Fruit fly (Drosophila melanogaster) whole organism, embryonic: ENCODE measurements around the gene CG5191.
A peak's percentile ranks its signal among the peaks of the same experiment; 100 is the strongest.

ENCODE experiments used
- BEAF-32 ChIP-seq: fragments of 200-800 bp; sonication (Bioruptor generic); optimal IDR thresholded peaks from 3 replicates; lab custom pipeline; 2017; ENCODE audit warnings: missing biosample characterization, missing genetic modification characterization, mild to moderate bottlenecking, moderate library complexity, missing genetic modification reagents
- CG1024 ChIP-seq: fragments of 200-800 bp; sonication (Bioruptor generic); IDR thresholded peaks from 2 replicates; pipeline ENCODE4 v1.3.6; 2022; ENCODE audit warnings: missing biosample characterization, missing genetic modification characterization
- CG10267 ChIP-seq: fragments of 200-800 bp; sonication (Bioruptor generic); optimal IDR thresholded peaks from 2 replicates; lab custom pipeline; 2018; ENCODE audit warnings: missing biosample characterization, mild to moderate bottlenecking, missing genetic modification characterization, moderate library complexity
- CG10543 ChIP-seq: fragments of 200-800 bp; sonication (Bioruptor generic); optimal IDR thresholded peaks from 3 replicates; lab custom pipeline; 2017; ENCODE audit warnings: missing biosample characterization, mild to moderate bottlenecking, missing genetic modification characterization, moderate library complexity
- CG10979 ChIP-seq: fragments of 200-800 bp; sonication (Bioruptor generic); optimal IDR thresholded peaks from 2 replicates; lab custom pipeline; 2018; ENCODE audit warnings: missing biosample characterization, mild to moderate bottlenecking, missing genetic modification characterization, moderate library complexity
- CG12659 ChIP-seq: fragments of 200-800 bp; sonication (Bioruptor generic); optimal IDR thresholded peaks from 3 replicates; lab custom pipeline; 2017; ENCODE audit warnings: mild to moderate bottlenecking, missing biosample characterization, missing genetic modification reagents, missing genetic modification characterization
- CG13775 ChIP-seq: fragments of 200-800 bp; sonication (Bioruptor generic); optimal IDR thresholded peaks from 3 replicates; lab custom pipeline; 2017; ENCODE audit warnings: missing biosample characterization, mild to moderate bottlenecking, missing genetic modification characterization
- CG14050 ChIP-seq: fragments of 200-800 bp; sonication (Bioruptor generic); IDR thresholded peaks from 3 replicates; pipeline ENCODE4 v1.3.6; 2022; ENCODE audit warnings: missing biosample characterization, missing genetic modification characterization
- CG14710 ChIP-seq: fragments of 200-800 bp; sonication (Bioruptor generic); optimal IDR thresholded peaks from 3 replicates; lab custom pipeline; 2019; ENCODE audit warnings: missing biosample characterization, mild to moderate bottlenecking, missing genetic modification characterization, moderate library complexity
- CG15514 ChIP-seq: fragments of 200-800 bp; sonication (Bioruptor generic); optimal IDR thresholded peaks from 3 replicates; lab custom pipeline; 2017; ENCODE audit warnings: missing biosample characterization, missing genetic modification characterization, mild to moderate bottlenecking, moderate library complexity, missing genetic modification reagents
- CG1603 ChIP-seq: fragments of 200-800 bp; sonication (Bioruptor generic); optimal IDR thresholded peaks from 2 replicates; lab custom pipeline; 2019; ENCODE audit warnings: missing biosample characterization, mild to moderate bottlenecking, missing genetic modification characterization, moderate library complexity
- CG16815 ChIP-seq: fragments of 200-800 bp; sonication (Bioruptor generic); optimal IDR thresholded peaks from 3 replicates; lab custom pipeline; 2017; ENCODE audit warnings: missing biosample characterization, mild to moderate bottlenecking, missing genetic modification characterization
- CG17568 ChIP-seq: fragments of 200-800 bp; sonication (Bioruptor generic); optimal IDR thresholded peaks from 2 replicates; lab custom pipeline; 2018; ENCODE audit warnings: missing biosample characterization, mild to moderate bottlenecking, missing genetic modification characterization, moderate library complexity
- CG2116 ChIP-seq: fragments of 200-800 bp; sonication (Bioruptor generic); optimal IDR thresholded peaks from 3 replicates; lab custom pipeline; 2018; ENCODE audit warnings: missing biosample characterization, mild to moderate bottlenecking, missing genetic modification characterization
- CG2202 ChIP-seq: fragments of 200-800 bp; sonication (Bioruptor generic); optimal IDR thresholded peaks from 2 replicates; lab custom pipeline; 2018; ENCODE audit warnings: missing biosample characterization, mild to moderate bottlenecking, missing genetic modification characterization
- CG34376 ChIP-seq: fragments of 200-800 bp; sonication (Bioruptor generic); optimal IDR thresholded peaks from 2 replicates; lab custom pipeline; 2018; ENCODE audit warnings: missing biosample characterization, mild to moderate bottlenecking, missing genetic modification characterization
- CG6175 ChIP-seq: fragments of 200-800 bp; sonication (Bioruptor generic); IDR thresholded peaks from 3 replicates; pipeline ENCODE4 v1.3.6; 2022; ENCODE audit warnings: missing biosample characterization, missing genetic modification characterization
- CG7745 ChIP-seq: fragments of 200-800 bp; sonication (Bioruptor generic); optimal IDR thresholded peaks from 2 replicates; lab custom pipeline; 2018; ENCODE audit warnings: missing biosample characterization, mild to moderate bottlenecking, missing genetic modification characterization, moderate library complexity
- Chrac-16 ChIP-seq: fragments of 200-800 bp; sonication (Bioruptor generic); optimal IDR thresholded peaks from 3 replicates; lab custom pipeline; 2016; ENCODE audit warnings: missing biosample characterization, missing genetic modification characterization
- Dp ChIP-seq: fragments of 200-800 bp; sonication (Bioruptor generic); optimal IDR thresholded peaks from 2 replicates; lab custom pipeline; 2018; ENCODE audit warnings: missing biosample characterization, mild to moderate bottlenecking, missing genetic modification characterization, moderate library complexity
- Ets65A ChIP-seq: fragments of 200-800 bp; sonication (Bioruptor generic); peaks from one replicate; lab custom pipeline; 2016; ENCODE audit warnings: missing biosample characterization, missing genetic modification characterization
- Ets97D ChIP-seq: fragments of 200-800 bp; sonication (Bioruptor generic); optimal IDR thresholded peaks from 3 replicates; lab custom pipeline; 2016; ENCODE audit warnings: missing biosample characterization, missing genetic modification characterization
- Fer1 ChIP-seq: fragments of 200-800 bp; sonication (Bioruptor generic); optimal IDR thresholded peaks from 2 replicates; lab custom pipeline; 2017; ENCODE audit warnings: missing biosample characterization, mild to moderate bottlenecking, missing genetic modification characterization
- Gug ChIP-seq: fragments of 200-800 bp; sonication (Bioruptor generic); IDR thresholded peaks from 4 replicates; pipeline ENCODE4 v1.3.6; 2022; ENCODE audit warnings: missing biosample characterization, missing genetic modification characterization
- HLHmδ ChIP-seq: fragments of 200-800 bp; sonication (Bioruptor generic); optimal IDR thresholded peaks from 2 replicates; lab custom pipeline; 2018; ENCODE audit warnings: missing biosample characterization, mild to moderate bottlenecking, missing genetic modification characterization, moderate library complexity
- HmgZ ChIP-seq: fragments of 200-800 bp; sonication (Bioruptor generic); optimal IDR thresholded peaks from 2 replicates; lab custom pipeline; 2018; ENCODE audit warnings: missing biosample characterization, mild to moderate bottlenecking, missing genetic modification characterization
- MBD-R2 ChIP-seq: fragments of 200-800 bp; sonication (Bioruptor generic); IDR thresholded peaks from 2 replicates; pipeline ENCODE4 v1.3.6; 2022; ENCODE audit warnings: missing biosample characterization, missing genetic modification characterization
- MESR4 ChIP-seq: fragments of 200-800 bp; sonication (Bioruptor generic); optimal IDR thresholded peaks from 2 replicates; lab custom pipeline; 2018; ENCODE audit warnings: missing biosample characterization, mild to moderate bottlenecking, missing genetic modification characterization, moderate library complexity
- Mes4 ChIP-seq: fragments of 200-800 bp; sonication (Bioruptor generic); optimal IDR thresholded peaks from 2 replicates; lab custom pipeline; 2016; ENCODE audit warnings: missing biosample characterization, missing genetic modification characterization
- Mrtf ChIP-seq: fragments of 200-800 bp; sonication (Bioruptor generic); IDR thresholded peaks from 3 replicates; pipeline ENCODE4 v1.3.6; 2022; ENCODE audit warnings: missing biosample characterization, missing genetic modification characterization
- Opbp ChIP-seq: fragments of 200-800 bp; sonication (Bioruptor generic); IDR thresholded peaks from 3 replicates; pipeline ENCODE4 v1.3.6; 2022; ENCODE audit warnings: missing biosample characterization, missing genetic modification characterization; ENCODE audit not compliant: partially characterized antibody
- PHDP ChIP-seq: fragments of 200-800 bp; sonication (Bioruptor generic); optimal IDR thresholded peaks from 3 replicates; lab custom pipeline; 2018; ENCODE audit warnings: missing biosample characterization, mild to moderate bottlenecking, missing genetic modification characterization, moderate library complexity
- Six4 ChIP-seq: fragments of 200-800 bp; sonication (Bioruptor generic); optimal IDR thresholded peaks from 2 replicates; lab custom pipeline; 2016; ENCODE audit warnings: missing biosample characterization, missing genetic modification characterization
- Stat92E ChIP-seq, 3 experiments: fragments of >200 bp in 2 of 3; fragments of 200-800 bp in 1 of 3; sonication (Bioruptor generic) in 1 of 3; optimal IDR thresholded peaks; 2 replicates each; lab custom pipeline; 2017 to 2019; ENCODE audit warnings: missing biosample characterization in 3 of 3, missing genetic modification characterization in 3 of 3, mild to moderate bottlenecking in 1 of 3, moderate library complexity in 1 of 3
- TFAM ChIP-seq: fragments of 200-800 bp; sonication (Bioruptor generic); optimal IDR thresholded peaks from 2 replicates; lab custom pipeline; 2017; ENCODE audit warnings: missing biosample characterization, missing genetic modification characterization, inconsistent platforms
- al ChIP-seq: fragments of 200-800 bp; sonication (Bioruptor generic); IDR thresholded peaks from 2 replicates; pipeline ENCODE4 v1.3.6; 2022; ENCODE audit warnings: missing biosample characterization, missing genetic modification characterization
- bcd ChIP-seq: fragments of 200-800 bp; sonication (Bioruptor generic); optimal IDR thresholded peaks from 2 replicates; lab custom pipeline; 2017; ENCODE audit warnings: missing biosample characterization, mild to moderate bottlenecking, missing genetic modification characterization
- cg ChIP-seq: fragments of 200-800 bp; sonication (Bioruptor generic); optimal IDR thresholded peaks from 3 replicates; lab custom pipeline; 2019; ENCODE audit warnings: missing biosample characterization, mild to moderate bottlenecking, missing genetic modification characterization, moderate library complexity
- crp ChIP-seq, 2 experiments: fragments of 200-800 bp; sonication (Bioruptor generic); optimal IDR thresholded peaks; 2 replicates in 1 of 2; 3 replicates in 1 of 2; lab custom pipeline; 2017; ENCODE audit warnings: missing biosample characterization in 2 of 2, missing genetic modification characterization in 2 of 2, mild to moderate bottlenecking in 1 of 2, moderate library complexity in 1 of 2
- grau ChIP-seq: fragments of 200-800 bp; optimal IDR thresholded peaks from 3 replicates; lab custom pipeline; 2019; ENCODE audit warnings: missing biosample characterization, mild to moderate bottlenecking, missing genetic modification characterization, moderate library complexity
- gsb ChIP-seq: fragments of 200-800 bp; sonication (Bioruptor generic); IDR thresholded peaks from 2 replicates; pipeline ENCODE4 v1.3.6; 2022; ENCODE audit warnings: missing biosample characterization, missing genetic modification characterization
- klu ChIP-seq: fragments of 200-800 bp; sonication (Bioruptor generic); IDR thresholded peaks from 2 replicates; pipeline ENCODE4 v1.3.6; 2022; ENCODE audit warnings: missing biosample characterization, missing genetic modification characterization
- mam ChIP-seq: fragments of 200-800 bp; sonication (Bioruptor generic); optimal IDR thresholded peaks from 3 replicates; lab custom pipeline; 2016; ENCODE audit warnings: missing biosample characterization, missing genetic modification characterization
- nau ChIP-seq: fragments of 200-800 bp; sonication (Bioruptor generic); optimal IDR thresholded peaks from 3 replicates; lab custom pipeline; 2017; ENCODE audit warnings: missing biosample characterization, mild to moderate bottlenecking, missing genetic modification characterization, missing genetic modification reagents
- nom ChIP-seq: fragments of 200-800 bp; sonication (Bioruptor generic); optimal IDR thresholded peaks from 2 replicates; lab custom pipeline; 2017; ENCODE audit warnings: missing biosample characterization, missing genetic modification characterization, mild to moderate bottlenecking, moderate library complexity, missing genetic modification reagents
- pzg ChIP-seq: fragments of 200-800 bp; sonication (Bioruptor generic); optimal IDR thresholded peaks from 3 replicates; lab custom pipeline; 2018; ENCODE audit warnings: missing biosample characterization, mild to moderate bottlenecking, missing genetic modification characterization, moderate library complexity
- scrt ChIP-seq: fragments of 200-800 bp; sonication (Bioruptor generic); optimal IDR thresholded peaks from 2 replicates; lab custom pipeline; 2018; ENCODE audit warnings: missing biosample characterization, mild to moderate bottlenecking, missing genetic modification characterization, moderate library complexity
- sob ChIP-seq: fragments of 200-800 bp; sonication (Bioruptor generic); IDR thresholded peaks from 2 replicates; pipeline ENCODE4 v1.3.6; 2022; ENCODE audit warnings: missing biosample characterization, missing genetic modification characterization
- stwl ChIP-seq: fragments of 200-800 bp; sonication (Bioruptor generic); optimal IDR thresholded peaks from 3 replicates; lab custom pipeline; 2018; ENCODE audit warnings: missing biosample characterization, mild to moderate bottlenecking, missing genetic modification characterization, moderate library complexity
- sug ChIP-seq: fragments of 200-800 bp; optimal IDR thresholded peaks from 2 replicates; lab custom pipeline; 2019; ENCODE audit warnings: missing biosample characterization, mild to moderate bottlenecking, missing genetic modification characterization, moderate library complexity

The CG5191 gene

dm6 chr3R:20585566-20585965 lies 24.9 kb downstream of the CG5191 start, which contains the start of gene CG16953:
Gene CG16953 (minus strand): TSS chr3R:20585833.
- TF ChIP-seq mam = no peak
- TF ChIP-seq Mes4 (GFP tag; lab: Kevin White, UChicago) = no peak
- TF ChIP-seq BEAF-32 (GFP tag; lab: Kevin White, UChicago) = peak; percentile 21
- no peak for TF ChIP-seq PHDP
- peak; percentile 2 for TF ChIP-seq grau (tag; lab: Kevin White, UChicago)
- no peak for TF ChIP-seq CG17568 (GFP tag; lab: Kevin White, UChicago)
- TF ChIP-seq cg (GFP tag; lab: Kevin White, UChicago) = peak; percentile 2
- TF ChIP-seq sob = no peak
- TF ChIP-seq scrt (GFP tag; lab: Kevin White, UChicago) = no peak
- TF ChIP-seq gsb (GFP tag; lab: Robert Waterston, UW) = no peak
- peak; percentile 46 for TF ChIP-seq stwl
- TF ChIP-seq CG34376 = no peak
- TF ChIP-seq pzg (GFP tag; lab: Kevin White, UChicago) = peak; percentile 64
- no peak for TF ChIP-seq CG13775 (GFP tag; lab: Kevin White, UChicago)
- peak; percentile 15 for TF ChIP-seq CG2116
- no peak for TF ChIP-seq Ets65A
- peak; percentile 6 for TF ChIP-seq CG7745 (tag; lab: Kevin White, UChicago)
- TF ChIP-seq HLHmδ = no peak
- peak; percentile 38; the same call in 1 of the 2 replicates for TF ChIP-seq MBD-R2
- no peak for TF ChIP-seq Six4
- TF ChIP-seq MESR4 (GFP tag; lab: Kevin White, UChicago) = peak; percentile 89
- TF ChIP-seq nom = peak; percentile 10
- peak; percentile 24 for TF ChIP-seq CG14710
- TF ChIP-seq CG12659 (GFP tag; lab: Kevin White, UChicago) = peak; percentile 41
- TF ChIP-seq Gug (GFP tag; lab: Robert Waterston, UW) = no peak
- TF ChIP-seq al (GFP tag; lab: Robert Waterston, UW) = no peak
- no peak for TF ChIP-seq CG16815 (GFP tag; lab: Kevin White, UChicago)
- peak; percentile 1 for TF ChIP-seq sug
- no peak for TF ChIP-seq nau (GFP tag; lab: Kevin White, UChicago)
- TF ChIP-seq Chrac-16 (GFP tag; lab: Kevin White, UChicago) = no peak
- no peak for TF ChIP-seq TFAM (GFP tag; lab: Kevin White, UChicago)
- TF ChIP-seq CG14050 (GFP tag; lab: Robert Waterston, UW) = no peak
- TF ChIP-seq HmgZ = peak; percentile 35
- peak; percentile 38 for TF ChIP-seq Ets97D (GFP tag; lab: Kevin White, UChicago)
- TF ChIP-seq CG10267 = peak; percentile 30
- TF ChIP-seq CG10979 (tag; lab: Kevin White, UChicago) = no peak
- TF ChIP-seq CG2202 (tag; lab: Kevin White, UChicago) = no peak
- no peak for TF ChIP-seq Opbp (GFP tag; lab: Robert Waterston, UW)
- TF ChIP-seq CG6175 = no peak
- TF ChIP-seq crp (GFP tag; optimal IDR thresholded peaks at IDR 0.05; lab: Kevin White, UChicago) = no peak
- TF ChIP-seq CG10543 = no peak
- TF ChIP-seq Dp (GFP tag; lab: Kevin White, UChicago) = peak; percentile 87
- no peak for TF ChIP-seq klu (GFP tag; lab: Robert Waterston, UW)
- peak; percentile 4 for TF ChIP-seq Fer1 (GFP tag; lab: Kevin White, UChicago)
- peak in 1 of 3 experiments; percentile 45 for TF ChIP-seq Stat92E (GFP tag; optimal IDR thresholded peaks at IDR 0.05; lab: Kevin White, UChicago)
- TF ChIP-seq CG1603 (tag; lab: Kevin White, UChicago) = peak; percentile 37
- no peak for TF ChIP-seq CG1024 (GFP tag; lab: Robert Waterston, UW)
- peak; percentile 20 for TF ChIP-seq CG15514 (GFP tag; lab: Kevin White, UChicago)
- no peak for TF ChIP-seq Mrtf (GFP tag; lab: Robert Waterston, UW)
- TF ChIP-seq bcd = no peak
